Fruit fly (Drosophila melanogaster): ENCODE results near the gene CG5455.

The CG5455 gene

DNA sequence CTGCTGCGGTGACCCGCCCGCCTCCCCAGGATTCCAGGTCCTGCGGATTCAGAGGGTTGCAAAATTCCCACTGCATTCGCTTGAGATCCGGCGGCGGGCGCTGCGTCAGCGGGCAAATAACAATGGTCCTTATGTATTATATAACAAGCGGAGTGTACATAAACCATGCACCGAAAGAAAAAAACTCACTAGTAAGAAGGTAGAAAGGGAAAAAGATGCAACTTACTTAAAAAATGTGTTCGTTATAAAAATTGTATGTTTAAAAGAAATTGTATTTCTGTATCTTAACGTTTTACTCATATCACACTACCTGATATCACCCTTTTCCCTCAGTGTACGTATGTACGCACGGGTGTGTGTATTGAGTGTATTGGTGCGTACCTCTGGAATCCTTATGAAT lies 37.8 kb downstream of the CG5455 start (continued):
- TF ChIP-seq CG2678 (tag; optimal IDR thresholded peaks at IDR 0.05), result peak; percentile 46
- TF ChIP-seq CG1603 (tag; optimal IDR thresholded peaks at IDR 0.05), result peak; percentile 23
- TF ChIP-seq Myb (GFP tag; optimal IDR thresholded peaks at IDR 0.05), result no peak
- TF ChIP-seq slbo (GFP tag; IDR thresholded peaks at IDR 0.05), result 0 out of 2 replicates have a peak, but pooled peaks have one; percentile 21
- TF ChIP-seq Ets65A (GFP tag), result peak; percentile 91
- no peak for TF ChIP-seq hkb (optimal IDR thresholded peaks at IDR 0.05)
- TF ChIP-seq hkb (GFP tag; IDR thresholded peaks at IDR 0.05), result peak; percentile 36; the same call in 1 of the 2 replicates
- peak; percentile 18 for TF ChIP-seq dmrt99B (tag; optimal IDR thresholded peaks at IDR 0.05)
- TF ChIP-seq CG7987 (GFP tag; optimal IDR thresholded peaks at IDR 0.05), result no peak
- peak; percentile 16 for TF ChIP-seq CG6813 (GFP tag; optimal IDR thresholded peaks at IDR 0.05)
- TF ChIP-seq CG11247 (GFP tag; IDR thresholded peaks at IDR 0.05), result no peak
- no peak for TF ChIP-seq crp (GFP tag; optimal IDR thresholded peaks at IDR 0.05)
- TF ChIP-seq CG12104 (GFP tag; optimal IDR thresholded peaks at IDR 0.05), result no peak
- no peak for TF ChIP-seq Gug (GFP tag; IDR thresholded peaks at IDR 0.05)
- TF ChIP-seq salm (tag; optimal IDR thresholded peaks at IDR 0.05), result no peak
- TF ChIP-seq hbn (GFP tag; IDR thresholded peaks at IDR 0.05; ENCODE audit: partially characterized antibody), result no peak
- TF ChIP-seq onecut (GFP tag; IDR thresholded peaks at IDR 0.05), result 0 out of 2 replicates have a peak, but pooled peaks have one; percentile 21
- no peak for TF ChIP-seq CG2875 (GFP tag; optimal IDR thresholded peaks at IDR 0.05)
- no peak for TF ChIP-seq CG10321 (GFP tag; IDR thresholded peaks at IDR 0.05)
- TF ChIP-seq tgo (GFP tag; IDR thresholded peaks at IDR 0.05), result 0 out of 3 replicates have a peak, but pooled peaks have one; percentile 20
- TF ChIP-seq D19B (GFP tag; optimal IDR thresholded peaks at IDR 0.05), result no peak
- peak; percentile 20 for TF ChIP-seq sens (GFP tag)
- peak; percentile 62 for TF ChIP-seq CG11504 (tag; optimal IDR thresholded peaks at IDR 0.05)
- no peak for TF ChIP-seq mam (GFP tag; optimal IDR thresholded peaks at IDR 0.05)
- TF ChIP-seq CG17568 (GFP tag; optimal IDR thresholded peaks at IDR 0.05), result no peak
- no peak for TF ChIP-seq E2f2 (GFP tag; IDR thresholded peaks at IDR 0.05)
- peak; percentile 14 for TF ChIP-seq CG2120 (GFP tag; optimal IDR thresholded peaks at IDR 0.05)
- peak in 1 of 2 experiments; percentile 88 for TF ChIP-seq Pdp1 (GFP tag; optimal IDR thresholded peaks at IDR 0.05)
- no peak for TF ChIP-seq abd-A (tag; optimal IDR thresholded peaks at IDR 0.05)
- peak; percentile 76 for TF ChIP-seq Med (GFP tag)
- no peak for TF ChIP-seq Trl (optimal IDR thresholded peaks at IDR 0.05)
- no peak for TF ChIP-seq Trl (GFP tag; optimal IDR thresholded peaks at IDR 0.05)
- peak; percentile 17 for TF ChIP-seq Sox102F (GFP tag; optimal IDR thresholded peaks at IDR 0.05)
- no peak; the same call in 2 of the 3 replicates for TF ChIP-seq CG7357 (GFP tag; IDR thresholded peaks at IDR 0.05)
- TF ChIP-seq Meics (GFP tag; optimal IDR thresholded peaks at IDR 0.05), result peak; percentile 4
- peak; percentile 48 for TF ChIP-seq CG2712 (tag; optimal IDR thresholded peaks at IDR 0.05)
- TF ChIP-seq nmo (GFP tag; optimal IDR thresholded peaks at IDR 0.05), result peak; percentile 8
- no peak for TF ChIP-seq Side (GFP tag; optimal IDR thresholded peaks at IDR 0.05)
- no peak for TF ChIP-seq CG6791 (GFP tag; IDR thresholded peaks at IDR 0.05; ENCODE audit: partially characterized antibody)
- peak; percentile 49 for TF ChIP-seq gem (tag; optimal IDR thresholded peaks at IDR 0.05)
- peak; percentile 13 for TF ChIP-seq CG4820 (GFP tag; optimal IDR thresholded peaks at IDR 0.05)
- TF ChIP-seq CG31441 (GFP tag; IDR thresholded peaks at IDR 0.05), result 0 out of 2 replicates have a peak, but pooled peaks have one; percentile 28
- TF ChIP-seq pan (optimal IDR thresholded peaks at IDR 0.05), result no peak
- peak in 1 of 2 experiments; percentile 20 for TF ChIP-seq pan (GFP tag; optimal IDR thresholded peaks at IDR 0.05 in 1 of 2, IDR thresholded peaks at IDR 0.05 in 1 of 2)
- no peak for TF ChIP-seq prd (optimal IDR thresholded peaks at IDR 0.05)
- peak; percentile 72; the same call in 2 of the 3 replicates for TF ChIP-seq prd (GFP tag; IDR thresholded peaks at IDR 0.05)
- TF ChIP-seq repo (GFP tag; optimal IDR thresholded peaks at IDR 0.05), result no peak
- TF ChIP-seq H2.0 (GFP tag; IDR thresholded peaks at IDR 0.05), result no peak
- peak; percentile 22 for TF ChIP-seq PHDP (tag; optimal IDR thresholded peaks at IDR 0.05)
- peak; percentile 23 for TF ChIP-seq fd96Cb (tag; optimal IDR thresholded peaks at IDR 0.05)
- peak; percentile 36 for TF ChIP-seq lab (GFP tag; optimal IDR thresholded peaks at IDR 0.05)
